Worm (Caenorhabditis elegans) whole organism, L4 larva: ENCODE data around the gene hhat-2.

Experiments
- F10B5.3 ChIP-seq: sonication (generic microtip); optimal IDR thresholded peaks from 2 replicates; lab custom pipeline; 2016; ENCODE audit warnings: mild to moderate bottlenecking, missing genetic modification characterization, missing compliant biosample characterization
- F26F4.8 ChIP-seq: fragments of 200-800 bp; sonication (Bioruptor generic); conservative IDR thresholded peaks from 2 replicates; pipeline ENCODE4 v1.3.6; 2022; ENCODE audit warnings: missing genetic modification characterization, missing compliant biosample characterization
- F44E2.7 ChIP-seq: fragments of 200-800 bp; sonication (Bioruptor generic); IDR thresholded peaks from 2 replicates; pipeline ENCODE4 v2.1.2; 2022; ENCODE audit warnings: missing genetic modification characterization, missing compliant biosample characterization
- T26A8.4 ChIP-seq: fragments of 200-800 bp; sonication (Bioruptor generic); IDR thresholded peaks from 2 replicates; pipeline ENCODE4 v1.3.6; 2022; ENCODE audit warnings: missing genetic modification characterization, missing compliant biosample characterization
- Y48G9A.11 ChIP-seq: fragments of 200-800 bp; sonication (Bioruptor generic); IDR thresholded peaks from 2 replicates; pipeline ENCODE4 v1.3.6; 2022; ENCODE audit warnings: missing genetic modification reagents, missing genetic modification characterization, missing compliant biosample characterization
- aha-1 ChIP-seq: fragments of 150-350 bp; peaks from one replicate; lab custom pipeline; 2014; ENCODE audit warnings: missing biosample characterization, missing genetic modification characterization
- ceh-20 ChIP-seq: fragments of 200-800 bp; sonication (Bioruptor generic); IDR thresholded peaks from 2 replicates; pipeline ENCODE4 v1.3.6; 2022; ENCODE audit warnings: missing genetic modification reagents, missing genetic modification characterization, missing compliant biosample characterization
- ceh-28 ChIP-seq: fragments of 150-350 bp; optimal IDR thresholded peaks from 2 replicates; lab custom pipeline; 2014; ENCODE audit warnings: missing biosample characterization, missing genetic modification reagents, missing genetic modification characterization
- daf-16 ChIP-seq, 3 experiments: sonication (generic microtip); optimal IDR thresholded peaks; 2 replicates each; lab custom pipeline; 2016 to 2017; ENCODE audit warnings: missing genetic modification characterization in 3 of 3, missing genetic modification reagents in 3 of 3, mild to moderate bottlenecking in 2 of 3, missing compliant biosample characterization in 2 of 3, missing biosample characterization in 1 of 3, moderate library complexity in 1 of 3
- daf-8 ChIP-seq: fragments of 200-800 bp; sonication (Bioruptor generic); IDR thresholded peaks from 2 replicates; pipeline ENCODE4 v1.3.6; 2022; ENCODE audit warnings: missing genetic modification characterization, missing compliant biosample characterization
- duxl-1 ChIP-seq: sonication (generic microtip); optimal IDR thresholded peaks from 2 replicates; lab custom pipeline; 2016; ENCODE audit warnings: mild to moderate bottlenecking, missing genetic modification characterization, moderate library complexity, missing compliant biosample characterization; ENCODE audit not compliant: poor library complexity
- fkh-10 ChIP-seq: fragments of 150-350 bp; optimal IDR thresholded peaks from 2 replicates; lab custom pipeline; 2014; ENCODE audit warnings: missing biosample characterization, missing genetic modification reagents, missing genetic modification characterization
- hif-1 ChIP-seq, 2 experiments: sonication (generic microtip); optimal IDR thresholded peaks; 2 replicates each; lab custom pipeline; 2016 to 2017; ENCODE audit warnings: missing compliant biosample characterization in 2 of 2, missing genetic modification characterization in 2 of 2, missing genetic modification reagents in 2 of 2, missing genotype in 2 of 2, mild to moderate bottlenecking in 1 of 2
- hlh-30 ChIP-seq: sonication (generic microtip); optimal IDR thresholded peaks from 2 replicates; lab custom pipeline; 2017; ENCODE audit warnings: antibody characterized with exemption, mild to moderate bottlenecking, missing genetic modification characterization, missing compliant biosample characterization; ENCODE audit not compliant: insufficient read depth
- hmg-1.1 ChIP-seq: fragments of 200-800 bp; sonication (Bioruptor generic); IDR thresholded peaks from 2 replicates; pipeline ENCODE4 v1.3.6; 2022; ENCODE audit warnings: missing genetic modification reagents, missing genetic modification characterization, missing compliant biosample characterization
- lin-38 ChIP-seq: fragments of 200-800 bp; sonication (Bioruptor generic); IDR thresholded peaks from 2 replicates; pipeline ENCODE4 v1.3.6; 2022; ENCODE audit warnings: missing genetic modification reagents, missing genetic modification characterization, missing compliant biosample characterization
- lin-39 ChIP-seq: fragments of 150-350 bp; optimal IDR thresholded peaks from 2 replicates; lab custom pipeline; 2014; ENCODE audit warnings: missing biosample characterization, missing genetic modification reagents, missing genetic modification characterization
- lir-3 ChIP-seq: sonication (generic microtip); optimal IDR thresholded peaks from 2 replicates; lab custom pipeline; 2016; ENCODE audit warnings: mild to moderate bottlenecking, missing genetic modification characterization, missing compliant biosample characterization
- madf-9 ChIP-seq: fragments of 200-800 bp; sonication (Bioruptor generic); conservative IDR thresholded peaks from 2 replicates; pipeline ENCODE4 v1.3.6; 2022; ENCODE audit warnings: missing genetic modification reagents, missing genetic modification characterization, missing compliant biosample characterization
- mdt-29 ChIP-seq: fragments of 200-800 bp; sonication (Bioruptor generic); IDR thresholded peaks from 2 replicates; pipeline ENCODE4 v1.3.6; 2022; ENCODE audit warnings: missing genetic modification reagents, missing genetic modification characterization, missing compliant biosample characterization
- mep-1 ChIP-seq: fragments of 150-350 bp; sonication (generic microtip); optimal IDR thresholded peaks from 3 replicates; lab custom pipeline; 2014; ENCODE audit warnings: missing biosample characterization, missing genetic modification characterization
- mxl-3 ChIP-seq: fragments of 200-800 bp; sonication (Bioruptor generic); optimal IDR thresholded peaks from 2 replicates; lab custom pipeline; 2018; ENCODE audit warnings: mild to moderate bottlenecking, missing genetic modification characterization, missing compliant biosample characterization
- nhr-10 ChIP-seq: fragments of 150-350 bp; optimal IDR thresholded peaks from 2 replicates; lab custom pipeline; 2014; ENCODE audit warnings: missing biosample characterization, missing genetic modification characterization
- nhr-102 ChIP-seq: sonication (generic microtip); optimal IDR thresholded peaks from 2 replicates; lab custom pipeline; 2016; ENCODE audit warnings: mild to moderate bottlenecking, missing genetic modification characterization, moderate library complexity, missing compliant biosample characterization
- nhr-237 ChIP-seq: sonication (generic microtip); optimal IDR thresholded peaks from 2 replicates; lab custom pipeline; 2017; ENCODE audit warnings: missing biosample characterization, missing genetic modification characterization
- nhr-25 ChIP-seq: sonication (generic microtip); optimal IDR thresholded peaks from 2 replicates; lab custom pipeline; 2017; ENCODE audit warnings: missing genetic modification characterization, mild to moderate bottlenecking, missing compliant biosample characterization, antibody characterized with exemption, moderate library complexity, borderline replicate concordance; ENCODE audit not compliant: insufficient read depth
- nhr-41 ChIP-seq: fragments of 200-800 bp; sonication (Bioruptor generic); IDR thresholded peaks from 2 replicates; pipeline ENCODE4 v1.3.6; 2022; ENCODE audit warnings: missing genetic modification reagents, missing genetic modification characterization, missing compliant biosample characterization
- nhr-6 ChIP-seq: fragments of 150-350 bp; optimal IDR thresholded peaks from 2 replicates; lab custom pipeline; 2014; ENCODE audit warnings: missing biosample characterization, missing genetic modification characterization
- nhr-76 ChIP-seq: fragments of 150-350 bp; optimal IDR thresholded peaks from 2 replicates; lab custom pipeline; 2014; ENCODE audit warnings: missing biosample characterization, missing genetic modification characterization
- pha-4 ChIP-seq, 2 experiments: fragments of 150-350 bp in 1 of 2; fragments of 200-800 bp in 1 of 2; sonication (Bioruptor generic) in 1 of 2; IDR thresholded peaks in 1 of 2; optimal IDR thresholded peaks in 1 of 2; 2 replicates each; pipeline versions ENCODE4 v1.3.6 to Lab custom; 2014 to 2022; ENCODE audit warnings: missing genetic modification characterization in 2 of 2, missing genetic modification reagents in 2 of 2, missing biosample characterization in 1 of 2, missing compliant biosample characterization in 1 of 2
- rbr-2 ChIP-seq: sonication (generic microtip); optimal IDR thresholded peaks from 2 replicates; lab custom pipeline; 2016; ENCODE audit warnings: missing genotype, missing genetic modification characterization, missing compliant biosample characterization
- saeg-2 ChIP-seq: fragments of 200-800 bp; sonication (Bioruptor generic); IDR thresholded peaks from 2 replicates; pipeline ENCODE4 v1.3.6; 2022; ENCODE audit warnings: missing genetic modification reagents, missing genetic modification characterization, missing compliant biosample characterization
- sdz-12 ChIP-seq: fragments of 200-800 bp; sonication (Bioruptor generic); optimal IDR thresholded peaks from 2 replicates; lab custom pipeline; 2018; ENCODE audit warnings: mild to moderate bottlenecking, missing genetic modification characterization, missing compliant biosample characterization
- set-16 ChIP-seq: fragments of 200-800 bp; sonication (Bioruptor generic); IDR thresholded peaks from 2 replicates; pipeline ENCODE4 v1.3.6; 2022; ENCODE audit warnings: missing genetic modification reagents, missing genetic modification characterization, missing compliant biosample characterization
- skn-1 ChIP-seq: fragments of 150-350 bp; optimal IDR thresholded peaks from 2 replicates; lab custom pipeline; 2014; ENCODE audit warnings: missing biosample characterization, missing genetic modification characterization
- snpc-1.2 ChIP-seq: fragments of 200-800 bp; sonication (Bioruptor generic); IDR thresholded peaks from 2 replicates; pipeline ENCODE4 v1.3.6; 2022; ENCODE audit warnings: missing genetic modification reagents, missing genetic modification characterization, missing compliant biosample characterization
- tag-97 ChIP-seq: fragments of 200-800 bp; sonication (Bioruptor generic); IDR thresholded peaks from 2 replicates; pipeline ENCODE4 v1.3.6; 2022; ENCODE audit warnings: missing genetic modification characterization, missing compliant biosample characterization
- tra-1 ChIP-seq: fragments of 200-800 bp; sonication (Bioruptor generic); IDR thresholded peaks from 2 replicates; pipeline ENCODE4 v1.3.6; 2022; ENCODE audit warnings: missing genetic modification reagents, missing genetic modification characterization, missing compliant biosample characterization
- unc-62 ChIP-seq, 3 experiments: fragments of 150-350 bp in 1 of 3; sonication (generic microtip); optimal IDR thresholded peaks in 2 of 3; peaks in 1 of 3; 1 replicate in 1 of 3; 2 replicates in 2 of 3; lab custom pipeline; 2014 to 2017; ENCODE audit warnings: missing biosample characterization in 3 of 3, missing genetic modification characterization in 3 of 3, missing genetic modification reagents in 3 of 3, missing genotype in 1 of 3
- zag-1 ChIP-seq: fragments of 150-350 bp; optimal IDR thresholded peaks from 2 replicates; lab custom pipeline; 2014; ENCODE audit warnings: missing biosample characterization, missing genetic modification characterization
- zfp-3 ChIP-seq: fragments of 200-800 bp; sonication (Bioruptor generic); conservative IDR thresholded peaks from 2 replicates; pipeline ENCODE4 v1.3.6; 2022; ENCODE audit warnings: missing genetic modification reagents, missing genetic modification characterization, missing compliant biosample characterization

hhat-2 gene

ce11 chrIV:14829026-14829425, at the start of gene hhat-2:
Gene hhat-2, minus strand, starts transcription at chrIV:14829126.
- no peak for TF ChIP-seq saeg-2
- TF ChIP-seq skn-1 (tag; lab: Kevin White, UChicago), result no peak
- no peak for TF ChIP-seq sdz-12 (GFP tag; lab: Kevin White, UChicago)
- no peak for TF ChIP-seq rbr-2
- no peak for TF ChIP-seq nhr-76 (tag; lab: Kevin White, UChicago)
- no peak for TF ChIP-seq set-16 (GFP tag; lab: Robert Waterston, UW)
- no peak for TF ChIP-seq hif-1 (tag; optimal IDR thresholded peaks at IDR 0.05; lab: Kevin White, UChicago)
- TF ChIP-seq mep-1 (tag; lab: Kevin White, UChicago), result no peak

- TF ChIP-seq tag-97 (GFP tag; lab: Robert Waterston, UW), result no peak
- no peak for TF ChIP-seq duxl-1 (tag; lab: Kevin White, UChicago)
- TF ChIP-seq aha-1 (tag; lab: Kevin White, UChicago), result peak; percentile 70
- no peak for TF ChIP-seq zag-1 (tag; lab: Kevin White, UChicago)
Measured at ce11 chrIV:14877657-14878056, 48.7 kb upstream of the hhat-2 start.

- peak; percentile 56 for TF ChIP-seq mxl-3 (GFP tag; lab: Kevin White, UChicago)
- TF ChIP-seq hmg-1.1, result no peak
- no peak for TF ChIP-seq Y48G9A.11 (GFP tag; lab: Robert Waterston, UW)
- TF ChIP-seq snpc-1.2, result peak; percentile 94
- no peak for TF ChIP-seq skn-1 (tag; lab: Kevin White, UChicago)
- peak in 1 of 2 experiments; percentile 42 for TF ChIP-seq unc-62 (GFP tag; optimal IDR thresholded peaks at IDR 0.05 in 1 of 2; lab: Kevin White, UChicago)
- TF ChIP-seq unc-62 (tag; optimal IDR thresholded peaks at IDR 0.05; lab: Kevin White, UChicago), result no peak
- TF ChIP-seq nhr-25 (tag; lab: Kevin White, UChicago), result peak; percentile 50
- no peak for TF ChIP-seq nhr-41
- TF ChIP-seq aha-1 (tag; lab: Kevin White, UChicago), result peak; percentile 32
- TF ChIP-seq fkh-10 (GFP tag; lab: Kevin White, UChicago), result no peak
- TF ChIP-seq lin-39 (tag; lab: Kevin White, UChicago), result no peak
- 0 out of 2 replicates have a peak, but pooled peaks have one; percentile 23 for TF ChIP-seq ceh-20 (GFP tag; lab: Robert Waterston, UW)
- TF ChIP-seq, all 104 proteins: peak for 6
Measured at ce11 chrIV:14876632-14877031, 47.7 kb upstream of the hhat-2 start.

ce11 chrIV:14874926-14875570, 46.1 kb upstream of the hhat-2 start:
- TF ChIP-seq pha-4 (GFP tag; IDR thresholded peaks at IDR 0.05; lab: Robert Waterston, UW) (no peak), pha-4 (tag; optimal IDR thresholded peaks at IDR 0.05; lab: Kevin White, UChicago) (peak; percentile 49), nhr-237 (tag; lab: Kevin White, UChicago) (no peak), lin-39 (tag; lab: Kevin White, UChicago) (no peak), lir-3 (tag; lab: Kevin White, UChicago) (no peak), saeg-2 (no peak), daf-16 (GFP tag; optimal IDR thresholded peaks at IDR 0.05; lab: Kevin White, UChicago) (peak in 1 of 2 experiments; percentile 12), daf-16 (tag; optimal IDR thresholded peaks at IDR 0.05; lab: Kevin White, UChicago) (peak; percentile 98), tra-1 (GFP tag; lab: Robert Waterston, UW) (no peak), zfp-3 (GFP tag; lab: Robert Waterston, UW) (no peak), duxl-1 (tag; lab: Kevin White, UChicago) (no peak), lin-38 (peak; percentile 43), F10B5.3 (no peak), F44E2.7 (GFP tag; lab: Robert Waterston, UW) (no peak), daf-8 (GFP tag; lab: Robert Waterston, UW) (no peak), nhr-10 (no peak), nhr-76 (tag; lab: Kevin White, UChicago) (no peak), skn-1 (tag; lab: Kevin White, UChicago) (no peak), nhr-102 (tag; lab: Kevin White, UChicago) (peak; percentile 30), nhr-6 (peak; percentile 80), T26A8.4 (GFP tag; lab: Robert Waterston, UW) (no peak), hlh-30 (tag; lab: Kevin White, UChicago) (peak; percentile 41), ceh-28 (tag; lab: Kevin White, UChicago) (no peak), zag-1 (tag; lab: Kevin White, UChicago) (no peak), F26F4.8 (GFP tag; lab: Robert Waterston, UW) (no peak), mdt-29 (GFP tag; lab: Robert Waterston, UW) (no peak), madf-9 (GFP tag; lab: Robert Waterston, UW) (no peak), hif-1 (tag; optimal IDR thresholded peaks at IDR 0.05; lab: Kevin White, UChicago) (peak in 1 of 2 experiments; percentile 17)
